Fruit fly (Drosophila melanogaster) whole organism: Measurements from ENCODE around the gene CG2186.

Experiments
- CG8478 ChIP-seq: fragments of >200 bp; optimal IDR thresholded peaks from 2 replicates; lab custom pipeline; 2018; ENCODE audit warnings: inconsistent platforms
- Dll ChIP-seq: fragments of >200 bp; optimal IDR thresholded peaks from 2 replicates; lab custom pipeline; 2017
- EcR ChIP-seq, 2 experiments: fragments of >200 bp; optimal IDR thresholded peaks; 2 replicates each; lab custom pipeline; 2017; ENCODE audit warnings: missing biosample characterization in 2 of 2, missing genetic modification characterization in 2 of 2, missing genetic modification reagents in 2 of 2
- pan ChIP-seq: fragments of >200 bp; optimal IDR thresholded peaks from 2 replicates; lab custom pipeline; 2017
- psq ChIP-seq: fragments of >200 bp; optimal IDR thresholded peaks from 2 replicates; lab custom pipeline; 2017
- usp ChIP-seq: fragments of >200 bp; optimal IDR thresholded peaks from 2 replicates; lab custom pipeline; 2017; ENCODE audit warnings: missing biosample characterization, missing genetic modification characterization, mixed read lengths

CG2186 gene

dm6 chrX:10887643-10888042 is 30.2 kb downstream of the CG2186 start:
- TF ChIP-seq EcR (GFP tag; optimal IDR thresholded peaks at IDR 0.05; lab: Kevin White, UChicago) (no peak), usp (GFP tag; lab: Kevin White, UChicago) (no peak), pan (lab: Kevin White, UChicago) (no peak), CG8478 (lab: Kevin White, UChicago) (no peak), Dll (lab: Kevin White, UChicago) (no peak), psq (lab: Kevin White, UChicago) (no peak)

dm6 chrX:10889955-10890617 is 32.6 kb downstream of the CG2186 start:
- TF ChIP-seq EcR (GFP tag; optimal IDR thresholded peaks at IDR 0.05; lab: Kevin White, UChicago): no peak
- TF ChIP-seq Dll (lab: Kevin White, UChicago): no peak
- TF ChIP-seq psq (lab: Kevin White, UChicago): no peak
- no peak for TF ChIP-seq usp (GFP tag; lab: Kevin White, UChicago)

dm6 chrX:10891150-10891549 is 33.7 kb downstream of the CG2186 start, which contains the start of gene Ork1:
Ork1 (minus strand) TSS chrX:10891250.
- TF ChIP-seq psq (lab: Kevin White, UChicago): no peak
- TF ChIP-seq CG8478 (lab: Kevin White, UChicago): no peak
- TF ChIP-seq pan (lab: Kevin White, UChicago): no peak
- TF ChIP-seq usp (GFP tag; lab: Kevin White, UChicago): no peak
- no peak for TF ChIP-seq EcR (GFP tag; optimal IDR thresholded peaks at IDR 0.05; lab: Kevin White, UChicago)
- TF ChIP-seq Dll (lab: Kevin White, UChicago): no peak

dm6 chrX:10893208-10893607 is 35.8 kb downstream of the CG2186 start:
- TF ChIP-seq CG8478 (lab: Kevin White, UChicago) (no peak), EcR (GFP tag; optimal IDR thresholded peaks at IDR 0.05; lab: Kevin White, UChicago) (no peak), Dll (lab: Kevin White, UChicago) (no peak), pan (lab: Kevin White, UChicago) (no peak), psq (lab: Kevin White, UChicago) (no peak), usp (GFP tag; lab: Kevin White, UChicago) (no peak)

dm6 chrX:10899232-10899631 is 41.8 kb downstream of the CG2186 start, which contains the start of gene CG1582:
CG1582 (minus strand) TSS chrX:10899302.
- TF ChIP-seq pan (lab: Kevin White, UChicago) (no peak), usp (GFP tag; lab: Kevin White, UChicago) (no peak), Dll (lab: Kevin White, UChicago) (no peak), CG8478 (lab: Kevin White, UChicago) (no peak), psq (lab: Kevin White, UChicago) (no peak), EcR (GFP tag; optimal IDR thresholded peaks at IDR 0.05; lab: Kevin White, UChicago) (no peak)

- TF ChIP-seq psq (lab: Kevin White, UChicago) (no peak), Dll (lab: Kevin White, UChicago) (no peak), usp (GFP tag; lab: Kevin White, UChicago) (no peak), CG8478 (lab: Kevin White, UChicago) (no peak)
These were observed 42.2 kb downstream of the CG2186 start, which contains the start of gene CG15208 for dm6 chrX:10899665-10900064. CG15208 (plus strand) TSS chrX:10899965.

- TF ChIP-seq Dll (lab: Kevin White, UChicago) (no peak), CG8478 (lab: Kevin White, UChicago) (no peak), pan (lab: Kevin White, UChicago) (no peak), usp (GFP tag; lab: Kevin White, UChicago) (no peak), EcR (GFP tag; optimal IDR thresholded peaks at IDR 0.05; lab: Kevin White, UChicago) (no peak), psq (lab: Kevin White, UChicago) (no peak)
These were observed 47.6 kb downstream of the CG2186 start for dm6 chrX:10905047-10905446.

- TF ChIP-seq pan (lab: Kevin White, UChicago): no peak
- TF ChIP-seq psq (lab: Kevin White, UChicago): no peak
- TF ChIP-seq Dll (lab: Kevin White, UChicago): no peak
- no peak for TF ChIP-seq EcR (GFP tag; optimal IDR thresholded peaks at IDR 0.05; lab: Kevin White, UChicago)
- no peak for TF ChIP-seq usp (GFP tag; lab: Kevin White, UChicago)
- no peak for TF ChIP-seq CG8478 (lab: Kevin White, UChicago)
These were observed 48.0 kb downstream of the CG2186 start, which contains the start of gene CG43901 for dm6 chrX:10905467-10905866. CG43901 (plus strand) TSS chrX:10905767.

- TF ChIP-seq pan (lab: Kevin White, UChicago) (no peak), EcR (GFP tag; optimal IDR thresholded peaks at IDR 0.05; lab: Kevin White, UChicago) (no peak), Dll (lab: Kevin White, UChicago) (no peak), psq (lab: Kevin White, UChicago) (no peak), usp (GFP tag; lab: Kevin White, UChicago) (no peak), CG8478 (lab: Kevin White, UChicago) (no peak)
These were observed 48.9 kb downstream of the CG2186 start for dm6 chrX:10906222-10906866.

- TF ChIP-seq Dll (lab: Kevin White, UChicago) (no peak), CG8478 (lab: Kevin White, UChicago) (no peak), EcR (GFP tag; optimal IDR thresholded peaks at IDR 0.05; lab: Kevin White, UChicago) (no peak), pan (lab: Kevin White, UChicago) (no peak), psq (lab: Kevin White, UChicago) (no peak), usp (GFP tag; lab: Kevin White, UChicago) (no peak)
These were observed 55.1 kb downstream of the CG2186 start for dm6 chrX:10912585-10912984.
